Fruit fly (Drosophila melanogaster): ENCODE data around the gene beat-IIIa.

beat-IIIa gene

DNA sequence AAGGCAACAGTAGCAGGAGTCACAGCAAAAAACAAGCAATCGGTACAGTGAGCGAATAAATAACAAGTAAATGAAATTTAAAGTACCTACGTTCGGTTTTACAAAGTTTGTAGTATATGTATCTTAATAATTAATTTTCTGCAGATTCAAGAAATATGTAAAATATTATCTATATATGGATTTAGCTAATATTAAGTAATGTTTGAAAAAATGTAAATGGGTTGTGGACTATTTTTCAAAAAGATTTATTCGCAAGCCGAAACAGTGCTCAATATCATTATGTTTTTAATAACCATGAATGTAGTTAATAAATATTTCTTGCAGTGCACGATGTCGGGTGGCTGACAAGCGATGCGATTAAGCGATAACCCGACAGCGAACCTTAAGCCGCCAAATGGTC is 76.2 kb downstream of the beat-IIIa start (continued):
- TF ChIP-seq pita (GFP tag; optimal IDR thresholded peaks at IDR 0.05) (no peak), Neu2 (GFP tag; optimal IDR thresholded peaks at IDR 0.05; ENCODE audit: borderline replicate concordance) (no peak), az2 (GFP tag; optimal IDR thresholded peaks at IDR 0.05) (no peak), CG13424 (tag; optimal IDR thresholded peaks at IDR 0.05) (peak; percentile 45), Sry-β (GFP tag; optimal IDR thresholded peaks at IDR 0.05) (no peak), Lhr (GFP tag; optimal IDR thresholded peaks at IDR 0.05) (no peak), row (GFP tag; IDR thresholded peaks at IDR 0.05) (peak; percentile 35), dysf (GFP tag; IDR thresholded peaks at IDR 0.05) (no peak), pb (GFP tag; optimal IDR thresholded peaks at IDR 0.05) (no peak), CG14050 (GFP tag; IDR thresholded peaks at IDR 0.05) (no peak), CG6272 (GFP tag; IDR thresholded peaks at IDR 0.05) (no peak), CG4424 (GFP tag; optimal IDR thresholded peaks at IDR 0.05) (no peak), gsb-n (tag; optimal IDR thresholded peaks at IDR 0.05) (no peak), Ptx1 (GFP tag; IDR thresholded peaks at IDR 0.05) (0 out of 2 replicates have a peak, but pooled peaks have one; percentile 12), CG10267 (tag; optimal IDR thresholded peaks at IDR 0.05) (no peak), dmrt11E (tag; optimal IDR thresholded peaks at IDR 0.05) (no peak), corto (GFP tag; optimal IDR thresholded peaks at IDR 0.05) (no peak), nau (GFP tag; optimal IDR thresholded peaks at IDR 0.05) (no peak), CTCF (GFP tag; optimal IDR thresholded peaks at IDR 0.05) (no peak), Nf-YA (GFP tag; IDR thresholded peaks at IDR 0.05) (no peak), CG17186 (GFP tag; optimal IDR thresholded peaks at IDR 0.05) (no peak), CG10147 (GFP tag; optimal IDR thresholded peaks at IDR 0.05) (no peak), h (optimal IDR thresholded peaks at IDR 0.05) (no peak), CG10321 (GFP tag; IDR thresholded peaks at IDR 0.05) (no peak), CG15514 (GFP tag; optimal IDR thresholded peaks at IDR 0.05) (no peak), klu (GFP tag; IDR thresholded peaks at IDR 0.05) (no peak), CG6683 (GFP tag; optimal IDR thresholded peaks at IDR 0.05) (no peak), CG4707 (GFP tag; optimal IDR thresholded peaks at IDR 0.05) (no peak), tna (GFP tag; IDR thresholded peaks at IDR 0.05; ENCODE audit: partially characterized antibody) (no peak), B-H1 (GFP tag; IDR thresholded peaks at IDR 0.05) (no peak), hkb (optimal IDR thresholded peaks at IDR 0.05) (no peak), hkb (GFP tag; IDR thresholded peaks at IDR 0.05) (no peak), bab2 (GFP tag; optimal IDR thresholded peaks at IDR 0.05) (no peak), nerfin-1 (tag; optimal IDR thresholded peaks at IDR 0.05) (no peak), Taf1 (GFP tag; IDR thresholded peaks at IDR 0.05) (no peak), eve (GFP tag; optimal IDR thresholded peaks at IDR 0.05) (peak in 1 of 2 experiments; percentile 25), CG18619 (GFP tag; optimal IDR thresholded peaks at IDR 0.05) (no peak), E2f1 (GFP tag; IDR thresholded peaks at IDR 0.05) (no peak), CG7357 (GFP tag; IDR thresholded peaks at IDR 0.05) (no peak), sr (GFP tag; IDR thresholded peaks at IDR 0.05) (no peak), bbx (GFP tag; IDR thresholded peaks at IDR 0.05; ENCODE audit: partially characterized antibody) (no peak), btn (GFP tag; optimal IDR thresholded peaks at IDR 0.05) (no peak), CG4404 (GFP tag; IDR thresholded peaks at IDR 0.05) (no peak), cas (GFP tag; IDR thresholded peaks at IDR 0.05) (no peak), CHES-1-like (GFP tag; optimal IDR thresholded peaks at IDR 0.05) (no peak), CG9437 (GFP tag; optimal IDR thresholded peaks at IDR 0.05) (no peak), CG17568 (GFP tag; optimal IDR thresholded peaks at IDR 0.05) (no peak), CG1233 (GFP tag; optimal IDR thresholded peaks at IDR 0.05) (no peak), gcm (GFP tag; optimal IDR thresholded peaks at IDR 0.05) (no peak), CG13894 (tag; optimal IDR thresholded peaks at IDR 0.05) (no peak), CG11456 (GFP tag; IDR thresholded peaks at IDR 0.05) (no peak), Ravus (GFP tag; IDR thresholded peaks at IDR 0.05) (no peak), Lim3 (GFP tag; IDR thresholded peaks at IDR 0.05) (no peak), croc (GFP tag; conservative IDR thresholded peaks at IDR 0.05) (no peak)
